Fruit fly (Drosophila melanogaster) whole organism, embryonic: Measurements from ENCODE around the gene flip.

Source experiments
- Ada2b ChIP-seq: fragments of 200-800 bp; sonication (Bioruptor generic); IDR thresholded peaks from 2 replicates; pipeline ENCODE4 v1.3.6; 2022; ENCODE audit warnings: missing biosample characterization, missing genetic modification characterization
- C15 ChIP-seq: fragments of 200-800 bp; sonication (Bioruptor generic); IDR thresholded peaks from 3 replicates; pipeline ENCODE4 v1.3.6; 2022; ENCODE audit warnings: missing biosample characterization, missing genetic modification characterization
- CG10147 ChIP-seq: fragments of 200-800 bp; sonication (Bioruptor generic); optimal IDR thresholded peaks from 2 replicates; lab custom pipeline; 2019; ENCODE audit warnings: missing biosample characterization, mild to moderate bottlenecking, missing genetic modification characterization, moderate library complexity
- CG10431 ChIP-seq: fragments of 200-800 bp; sonication (Bioruptor generic); optimal IDR thresholded peaks from 3 replicates; lab custom pipeline; 2018; ENCODE audit warnings: missing biosample characterization, mild to moderate bottlenecking, missing genetic modification characterization
- CG13296 ChIP-seq: fragments of 200-800 bp; sonication (Bioruptor generic); optimal IDR thresholded peaks from 3 replicates; lab custom pipeline; 2018; ENCODE audit warnings: missing biosample characterization, mild to moderate bottlenecking, missing genetic modification characterization
- CG13424 ChIP-seq: fragments of 200-800 bp; sonication (Bioruptor generic); optimal IDR thresholded peaks from 2 replicates; lab custom pipeline; 2019; ENCODE audit warnings: missing biosample characterization, mild to moderate bottlenecking, missing genetic modification characterization, moderate library complexity
- CG15073 ChIP-seq: fragments of 200-800 bp; sonication (Bioruptor generic); optimal IDR thresholded peaks from 2 replicates; lab custom pipeline; 2016; ENCODE audit warnings: missing biosample characterization, missing genetic modification characterization
- CG15269 ChIP-seq: fragments of 200-800 bp; sonication (Bioruptor generic); optimal IDR thresholded peaks from 2 replicates; lab custom pipeline; 2018; ENCODE audit warnings: missing biosample characterization, mild to moderate bottlenecking, missing genetic modification characterization, moderate library complexity
- CG2199 ChIP-seq: fragments of 200-800 bp; sonication (Bioruptor generic); IDR thresholded peaks from 3 replicates; pipeline ENCODE4 v1.3.6; 2022; ENCODE audit warnings: missing biosample characterization, missing genetic modification characterization
- CG3065 ChIP-seq: fragments of 200-800 bp; sonication (Bioruptor generic); optimal IDR thresholded peaks from 2 replicates; lab custom pipeline; 2016; ENCODE audit warnings: missing biosample characterization, missing genetic modification characterization
- CG31365 ChIP-seq: fragments of 200-800 bp; sonication (Bioruptor generic); optimal IDR thresholded peaks from 2 replicates; lab custom pipeline; 2018; ENCODE audit warnings: missing biosample characterization, mild to moderate bottlenecking, missing genetic modification characterization
- CG3407 ChIP-seq: fragments of 200-800 bp; sonication (Bioruptor generic); optimal IDR thresholded peaks from 2 replicates; lab custom pipeline; 2018; ENCODE audit warnings: missing biosample characterization, mild to moderate bottlenecking, missing genetic modification characterization
- CG4424 ChIP-seq: fragments of 200-800 bp; sonication (Bioruptor generic); optimal IDR thresholded peaks from 3 replicates; lab custom pipeline; 2016; ENCODE audit warnings: missing biosample characterization, missing genetic modification characterization
- CG7556 ChIP-seq: fragments of 200-800 bp; sonication (Bioruptor generic); optimal IDR thresholded peaks from 2 replicates; lab custom pipeline; 2017; ENCODE audit warnings: missing biosample characterization, mild to moderate bottlenecking, missing genetic modification characterization
- CG9609 ChIP-seq: fragments of 200-800 bp; sonication (Bioruptor generic); optimal IDR thresholded peaks from 3 replicates; lab custom pipeline; 2016; ENCODE audit warnings: missing biosample characterization, missing genetic modification characterization
- Dfd ChIP-seq, 2 experiments: fragments of >200 bp; optimal IDR thresholded peaks; 2 replicates each; lab custom pipeline; 2017; ENCODE audit warnings: missing biosample characterization in 2 of 2, missing genetic modification characterization in 2 of 2
- Fer1 ChIP-seq: fragments of 200-800 bp; sonication (Bioruptor generic); optimal IDR thresholded peaks from 2 replicates; lab custom pipeline; 2017; ENCODE audit warnings: missing biosample characterization, mild to moderate bottlenecking, missing genetic modification characterization
- Fer2 ChIP-seq: fragments of 200-800 bp; sonication (Bioruptor generic); optimal IDR thresholded peaks from 2 replicates; lab custom pipeline; 2018; ENCODE audit warnings: missing biosample characterization, mild to moderate bottlenecking, missing genetic modification characterization, moderate library complexity
- Hmr ChIP-seq: fragments of 200-800 bp; sonication (Bioruptor generic); optimal IDR thresholded peaks from 3 replicates; lab custom pipeline; 2017; ENCODE audit warnings: mild to moderate bottlenecking, missing biosample characterization, missing genetic modification reagents, missing genetic modification characterization
- Hr39 ChIP-seq: fragments of >200 bp; optimal IDR thresholded peaks from 2 replicates; lab custom pipeline; 2017
- Hr51 ChIP-seq, 2 experiments: fragments of 200-800 bp; sonication (Bioruptor generic); optimal IDR thresholded peaks; 2 replicates in 1 of 2; 3 replicates in 1 of 2; lab custom pipeline; 2016 to 2018; ENCODE audit warnings: missing biosample characterization in 2 of 2, missing genetic modification characterization in 2 of 2, mild to moderate bottlenecking in 1 of 2, moderate library complexity in 1 of 2
- Kr ChIP-seq: fragments of 200-800 bp; sonication (Bioruptor generic); optimal IDR thresholded peaks from 2 replicates; lab custom pipeline; 2017; ENCODE audit warnings: missing biosample characterization, mild to moderate bottlenecking, missing genetic modification characterization
- NFAT ChIP-seq: fragments of 200-800 bp; sonication (Bioruptor generic); IDR thresholded peaks from 2 replicates; pipeline ENCODE4 v1.3.6; 2022; ENCODE audit warnings: missing biosample characterization, missing genetic modification characterization
- Oli ChIP-seq: fragments of 200-800 bp; sonication (Bioruptor generic); optimal IDR thresholded peaks from 2 replicates; lab custom pipeline; 2018; ENCODE audit warnings: missing biosample characterization, mild to moderate bottlenecking, missing genetic modification characterization, moderate library complexity
- Pdp1 ChIP-seq, 2 experiments: fragments of 200-800 bp; sonication (Bioruptor generic); optimal IDR thresholded peaks; 3 replicates each; lab custom pipeline; 2016; ENCODE audit warnings: missing biosample characterization in 2 of 2, missing genetic modification characterization in 2 of 2, mild to moderate bottlenecking in 1 of 2, moderate library complexity in 1 of 2
- Ptx1 ChIP-seq: fragments of 200-800 bp; sonication (Bioruptor generic); IDR thresholded peaks from 2 replicates; pipeline ENCODE4 v1.3.6; 2022; ENCODE audit warnings: missing biosample characterization, missing genetic modification characterization
- Rfx ChIP-seq: fragments of 200-800 bp; sonication (Bioruptor generic); IDR thresholded peaks from 2 replicates; pipeline ENCODE4 v1.3.6; 2022; ENCODE audit warnings: missing biosample characterization, missing genetic modification characterization
- Scr ChIP-seq: fragments of 200-800 bp; sonication (Bioruptor generic); IDR thresholded peaks from 2 replicates; pipeline ENCODE4 v1.3.6; 2022; ENCODE audit warnings: missing biosample characterization, missing genetic modification characterization; ENCODE audit not compliant: partially characterized antibody
- Six4 ChIP-seq: fragments of 200-800 bp; sonication (Bioruptor generic); optimal IDR thresholded peaks from 2 replicates; lab custom pipeline; 2016; ENCODE audit warnings: missing biosample characterization, missing genetic modification characterization
- Sox102F ChIP-seq: fragments of 200-800 bp; sonication (Bioruptor generic); optimal IDR thresholded peaks from 2 replicates; lab custom pipeline; 2018; ENCODE audit warnings: missing biosample characterization, mild to moderate bottlenecking, missing genetic modification characterization, moderate library complexity
- abd-A ChIP-seq: fragments of 200-800 bp; sonication (Bioruptor generic); optimal IDR thresholded peaks from 3 replicates; lab custom pipeline; 2019; ENCODE audit warnings: missing biosample characterization, mild to moderate bottlenecking, missing genetic modification characterization, moderate library complexity
- chn ChIP-seq: fragments of 200-800 bp; sonication (Bioruptor generic); optimal IDR thresholded peaks from 2 replicates; lab custom pipeline; 2016; ENCODE audit warnings: missing biosample characterization, missing genetic modification characterization
- ci ChIP-seq: fragments of 200-800 bp; sonication (Bioruptor generic); IDR thresholded peaks from 3 replicates; pipeline ENCODE4 v1.3.6; 2022; ENCODE audit warnings: missing biosample characterization, missing genetic modification characterization
- fd3F ChIP-seq: fragments of 200-800 bp; sonication (Bioruptor generic); optimal IDR thresholded peaks from 2 replicates; lab custom pipeline; 2018; ENCODE audit warnings: missing biosample characterization, mild to moderate bottlenecking, missing genetic modification characterization, moderate library complexity
- fd96Cb ChIP-seq: fragments of 200-800 bp; sonication (Bioruptor generic); optimal IDR thresholded peaks from 2 replicates; lab custom pipeline; 2018; ENCODE audit warnings: missing biosample characterization, mild to moderate bottlenecking, missing genetic modification characterization, moderate library complexity
- grau ChIP-seq: fragments of 200-800 bp; optimal IDR thresholded peaks from 3 replicates; lab custom pipeline; 2019; ENCODE audit warnings: missing biosample characterization, mild to moderate bottlenecking, missing genetic modification characterization, moderate library complexity
- lmd ChIP-seq: fragments of 200-800 bp; sonication (Bioruptor generic); IDR thresholded peaks from 2 replicates; pipeline ENCODE4 v1.3.6; 2022; ENCODE audit warnings: missing biosample characterization, missing genetic modification characterization
- nmo ChIP-seq: fragments of 200-800 bp; sonication (Bioruptor generic); optimal IDR thresholded peaks from 2 replicates; lab custom pipeline; 2018; ENCODE audit warnings: missing biosample characterization, mild to moderate bottlenecking, missing genetic modification characterization, moderate library complexity
- oc ChIP-seq: fragments of 200-800 bp; sonication (Bioruptor generic); optimal IDR thresholded peaks from 2 replicates; lab custom pipeline; 2018; ENCODE audit warnings: missing biosample characterization, mild to moderate bottlenecking, missing genetic modification characterization, moderate library complexity
- pnt ChIP-seq: fragments of 200-800 bp; sonication (Bioruptor generic); optimal IDR thresholded peaks from 3 replicates; lab custom pipeline; 2016; ENCODE audit warnings: missing biosample characterization, missing genetic modification characterization
- seq ChIP-seq: fragments of 200-800 bp; sonication (Bioruptor generic); IDR thresholded peaks from 2 replicates; pipeline ENCODE4 v1.3.6; 2022; ENCODE audit warnings: missing biosample characterization, missing genetic modification characterization
- slbo ChIP-seq: fragments of 200-800 bp; sonication (Bioruptor generic); IDR thresholded peaks from 2 replicates; pipeline ENCODE4 v1.3.6; 2022; ENCODE audit warnings: missing biosample characterization, missing genetic modification characterization
- trem ChIP-seq: fragments of 200-800 bp; optimal IDR thresholded peaks from 3 replicates; lab custom pipeline; 2019; ENCODE audit warnings: missing biosample characterization, mild to moderate bottlenecking, missing genetic modification characterization, moderate library complexity
- unpg ChIP-seq: fragments of 200-800 bp; sonication (Bioruptor generic); optimal IDR thresholded peaks from 3 replicates; lab custom pipeline; 2018; ENCODE audit warnings: missing biosample characterization, mild to moderate bottlenecking, missing genetic modification characterization, moderate library complexity
- vvl ChIP-seq: fragments of 200-800 bp; sonication (Bioruptor generic); IDR thresholded peaks from 2 replicates; pipeline ENCODE4 v1.3.6; 2022; ENCODE audit warnings: missing biosample characterization, missing genetic modification characterization
- zen ChIP-seq: fragments of 200-800 bp; sonication (Bioruptor generic); optimal IDR thresholded peaks from 3 replicates; lab custom pipeline; 2018; ENCODE audit warnings: missing biosample characterization, mild to moderate bottlenecking, missing genetic modification characterization, moderate library complexity

The flip gene

dm6 chr3R:4246578-4247070 lies 31.1 kb downstream of the flip start, which contains the start of gene TwdlF:
TSS of gene TwdlF (plus strand) at chr3R:4247020.
- peak; percentile 67 for TF ChIP-seq oc
- peak; percentile 25 for TF ChIP-seq abd-A
- peak in 1 of 2 experiments; percentile 7 for TF ChIP-seq Pdp1 (GFP tag; optimal IDR thresholded peaks at IDR 0.05; lab: Kevin White, UChicago)
- TF ChIP-seq vvl (GFP tag; lab: Robert Waterston, UW) = peak; percentile 58; the same call in 1 of the 2 replicates
- no peak for TF ChIP-seq Fer2 (tag; lab: Kevin White, UChicago)

dm6 chr3R:4243096-4243940 lies 34.4 kb downstream of the flip start, which contains the start of gene CG34305:
TSS of gene CG34305 (minus strand) at chr3R:4243146.
- TF ChIP-seq NFAT (GFP tag; lab: Robert Waterston, UW) (peak; percentile 39; the same call in 1 of the 2 replicates), CG10147 (GFP tag; lab: Kevin White, UChicago) (peak; percentile 17), CG15073 (no peak), Ptx1 (GFP tag; lab: Robert Waterston, UW) (peak; percentile 25; the same call in 1 of the 2 replicates), Scr (GFP tag; lab: Robert Waterston, UW) (no peak), CG13424 (tag; lab: Kevin White, UChicago) (no peak), Ada2b (GFP tag; lab: Robert Waterston, UW) (peak; percentile 29; the same call in 1 of the 2 replicates), fd96Cb (tag; lab: Kevin White, UChicago) (no peak), chn (GFP tag; lab: Kevin White, UChicago) (no peak), unpg (GFP tag; lab: Kevin White, UChicago) (peak; percentile 20), CG15269 (tag; lab: Kevin White, UChicago) (peak; percentile 33), fd3F (GFP tag; lab: Kevin White, UChicago) (peak; percentile 37), C15 (no peak), ci (no peak), grau (peak; percentile 67), CG4424 (no peak), pnt (no peak), CG2199 (GFP tag; lab: Robert Waterston, UW) (0 out of 3 replicates have a peak, but pooled peaks have one; percentile 51), Kr (GFP tag; lab: Kevin White, UChicago) (no peak), Oli (tag; lab: Kevin White, UChicago) (peak; percentile 19), CG3407 (no peak), Six4 (GFP tag; lab: Kevin White, UChicago) (no peak), lmd (GFP tag; lab: Robert Waterston, UW) (peak; percentile 25; the same call in 1 of the 2 replicates), Fer1 (GFP tag; lab: Kevin White, UChicago) (peak; percentile 19), CG7556 (GFP tag; lab: Kevin White, UChicago) (peak; percentile 8), zen (no peak), abd-A (peak; percentile 13), slbo (peak; percentile 37), Sox102F (GFP tag; lab: Kevin White, UChicago) (peak; percentile 51), Hr39 (lab: Kevin White, UChicago) (no peak), nmo (GFP tag; lab: Kevin White, UChicago) (peak; percentile 6), CG10431 (GFP tag; lab: Kevin White, UChicago) (no peak), CG9609 (GFP tag; lab: Kevin White, UChicago) (no peak), Hr51 (GFP tag; optimal IDR thresholded peaks at IDR 0.05; lab: Kevin White, UChicago) (peak in 1 of 2 experiments; percentile 43), trem (tag; lab: Kevin White, UChicago) (no peak), Rfx (GFP tag; lab: Robert Waterston, UW) (peak; percentile 68), seq (GFP tag; lab: Robert Waterston, UW) (0 out of 2 replicates have a peak, but pooled peaks have one; percentile 10), CG31365 (tag; lab: Kevin White, UChicago) (no peak), Dfd (GFP tag; optimal IDR thresholded peaks at IDR 0.05; lab: Kevin White, UChicago) (no peak), CG3065 (GFP tag; lab: Kevin White, UChicago) (no peak), Pdp1 (GFP tag; optimal IDR thresholded peaks at IDR 0.05; lab: Kevin White, UChicago) (peak in 1 of 2 experiments; percentile 15), CG13296 (GFP tag; lab: Kevin White, UChicago) (no peak), Hmr (GFP tag; lab: Kevin White, UChicago) (peak; percentile 25)
